Fruit fly (Drosophila melanogaster) whole organism, adult: Measurements from ENCODE around the gene CG17267.

Experiments
- CG14711 ChIP-seq: fragments of 200-800 bp; sonication (Bioruptor generic); optimal IDR thresholded peaks from 2 replicates; lab custom pipeline; 2018; ENCODE audit warnings: missing biosample characterization, mild to moderate bottlenecking, missing genetic modification characterization, moderate library complexity
- CG33017 ChIP-seq: fragments of 200-800 bp; sonication (Bioruptor generic); optimal IDR thresholded peaks from 2 replicates; lab custom pipeline; 2018; ENCODE audit warnings: missing biosample characterization, mild to moderate bottlenecking, missing genetic modification characterization, moderate library complexity
- CG7045 ChIP-seq: fragments of 200-800 bp; sonication (Bioruptor generic); optimal IDR thresholded peaks from 2 replicates; lab custom pipeline; 2017; ENCODE audit warnings: missing biosample characterization, mild to moderate bottlenecking, missing genetic modification characterization
- Clk ChIP-seq: fragments of 200-800 bp; sonication (Bioruptor generic); optimal IDR thresholded peaks from 2 replicates; lab custom pipeline; 2017; ENCODE audit warnings: missing biosample characterization, missing genetic modification characterization
- Crg-1 ChIP-seq: fragments of 200-800 bp; sonication (Bioruptor generic); optimal IDR thresholded peaks from 2 replicates; lab custom pipeline; 2016; ENCODE audit warnings: missing biosample characterization, missing genetic modification characterization
- Hr96 ChIP-seq: fragments of 200-800 bp; sonication (Bioruptor generic); optimal IDR thresholded peaks from 2 replicates; lab custom pipeline; 2016; ENCODE audit warnings: missing biosample characterization, missing genetic modification characterization
- kay ChIP-seq: fragments of 200-800 bp; sonication (Bioruptor generic); peaks from one replicate; lab custom pipeline; 2016; ENCODE audit warnings: missing biosample characterization, missing genetic modification characterization, borderline replicate concordance
- ovo ChIP-seq: fragments of 200-800 bp; sonication (Bioruptor generic); optimal IDR thresholded peaks from 2 replicates; lab custom pipeline; 2016; ENCODE audit warnings: missing biosample characterization, missing genetic modification characterization
- pad ChIP-seq: fragments of 200-800 bp; sonication (Bioruptor generic); optimal IDR thresholded peaks from 3 replicates; lab custom pipeline; 2017; ENCODE audit warnings: missing biosample characterization, missing genetic modification characterization, mild to moderate bottlenecking, moderate library complexity, missing genetic modification reagents
- toe ChIP-seq: fragments of 200-800 bp; sonication (Bioruptor generic); optimal IDR thresholded peaks from 2 replicates; lab custom pipeline; 2016; ENCODE audit warnings: missing biosample characterization, missing genetic modification characterization

DNA sequence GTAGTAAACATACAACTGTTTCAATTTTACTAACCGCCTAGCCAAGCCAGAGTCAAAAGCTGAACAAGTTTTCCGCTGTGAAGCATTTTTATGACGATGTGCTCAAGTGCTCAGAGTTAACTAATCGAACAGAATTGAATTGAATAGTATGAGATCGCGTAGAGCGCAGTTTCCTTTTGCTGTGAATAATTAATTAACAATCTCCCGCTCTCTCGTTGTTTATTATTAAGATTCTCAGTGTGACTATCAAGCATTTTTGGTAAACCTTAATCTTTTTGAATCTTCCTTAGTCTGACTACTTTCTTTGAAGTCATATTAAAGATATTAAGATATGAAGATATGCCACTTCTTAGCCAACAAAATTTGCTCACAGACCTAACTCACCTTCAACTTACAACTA lies 6.3 kb upstream of the CG17267 start, which contains the start of gene CG31200:
- TF ChIP-seq Hr96 (GFP tag; lab: Kevin White, UChicago): no peak
- TF ChIP-seq ovo (GFP tag; lab: Kevin White, UChicago): no peak
- no peak for TF ChIP-seq pad (GFP tag; lab: Kevin White, UChicago)
- peak; percentile 21 for TF ChIP-seq kay (GFP tag; lab: Kevin White, UChicago)
- no peak for TF ChIP-seq Crg-1 (GFP tag; lab: Kevin White, UChicago)
- no peak for TF ChIP-seq Clk
- no peak for TF ChIP-seq CG33017 (tag; lab: Kevin White, UChicago)
- TF ChIP-seq CG14711 (tag; lab: Kevin White, UChicago): no peak
- TF ChIP-seq toe (GFP tag; lab: Kevin White, UChicago): no peak
- TF ChIP-seq CG7045 (GFP tag; lab: Kevin White, UChicago): no peak
